Fruit fly (Drosophila melanogaster): ENCODE data around the gene CG13962.

- no peak for TF ChIP-seq CG1620 (GFP tag; optimal IDR thresholded peaks at IDR 0.05)
- TF ChIP-seq pad (GFP tag; optimal IDR thresholded peaks at IDR 0.05) = no peak
- TF ChIP-seq ovo (GFP tag; optimal IDR thresholded peaks at IDR 0.05) = no peak
- no peak for TF ChIP-seq toe (GFP tag; optimal IDR thresholded peaks at IDR 0.05)
- TF ChIP-seq CG33017 (tag; optimal IDR thresholded peaks at IDR 0.05) = no peak
- TF ChIP-seq cnc (optimal IDR thresholded peaks at IDR 0.05) = no peak
Measured at dm6 chr2L:19849741-19850140, 35.4 kb upstream of the CG13962 start.

Measured in whole organism, adult.